Fruit fly (Drosophila melanogaster): ENCODE measurements around the gene CG7888.
A peak's percentile ranks its signal among the peaks of the same experiment; 100 is the strongest.

The CG7888 gene

DNA sequence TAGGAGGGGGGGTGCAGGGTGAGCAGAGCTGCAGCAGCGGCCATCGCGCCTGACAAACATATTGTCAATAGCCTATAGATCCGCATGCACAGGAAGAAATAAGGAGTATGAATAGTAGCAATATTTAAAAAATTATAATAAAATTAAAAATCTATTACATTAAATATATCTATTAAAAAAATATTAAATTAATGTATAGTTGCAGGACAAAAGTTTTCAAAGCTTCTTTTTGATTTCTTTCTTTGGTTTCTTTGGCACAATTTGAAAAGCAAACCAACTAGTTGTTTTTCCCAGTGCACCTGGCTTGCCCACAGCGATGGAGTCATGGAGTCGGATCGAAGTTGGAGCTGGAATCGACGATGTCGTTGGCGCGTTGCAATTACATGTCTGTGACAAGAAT lies 22.1 kb upstream of the CG7888 start (continued):
- TF ChIP-seq dpn (GFP tag; optimal IDR thresholded peaks at IDR 0.05) (no peak), chn (GFP tag; optimal IDR thresholded peaks at IDR 0.05) (no peak), oc (tag; optimal IDR thresholded peaks at IDR 0.05) (no peak), Gug (GFP tag; IDR thresholded peaks at IDR 0.05) (no peak), CG7839 (tag; optimal IDR thresholded peaks at IDR 0.05) (no peak), CG7372 (GFP tag; IDR thresholded peaks at IDR 0.05) (no peak), Sox102F (GFP tag; optimal IDR thresholded peaks at IDR 0.05) (peak; percentile 3), Atf-2 (GFP tag; optimal IDR thresholded peaks at IDR 0.05) (no peak), Sry-β (GFP tag; optimal IDR thresholded peaks at IDR 0.05) (no peak), trem (tag; optimal IDR thresholded peaks at IDR 0.05) (no peak), Lhr (GFP tag; optimal IDR thresholded peaks at IDR 0.05) (no peak), Lpt (GFP tag; optimal IDR thresholded peaks at IDR 0.05) (no peak), yki (optimal IDR thresholded peaks at IDR 0.05) (no peak), phol (tag; optimal IDR thresholded peaks at IDR 0.05) (peak; percentile 34), sug (tag; optimal IDR thresholded peaks at IDR 0.05) (no peak), fd64A (GFP tag; optimal IDR thresholded peaks at IDR 0.05) (no peak), B-H2 (GFP tag; optimal IDR thresholded peaks at IDR 0.05) (no peak), CG2889 (GFP tag; IDR thresholded peaks at IDR 0.05) (no peak), Ptx1 (GFP tag; IDR thresholded peaks at IDR 0.05) (no peak), CG17912 (GFP tag; optimal IDR thresholded peaks at IDR 0.05) (no peak), B-H1 (GFP tag; IDR thresholded peaks at IDR 0.05) (no peak), Xrp1 (GFP tag; IDR thresholded peaks at IDR 0.05) (peak; percentile 47; the same call in 1 of the 2 replicates), disco-r (GFP tag; optimal IDR thresholded peaks at IDR 0.05) (no peak), Bteb2 (GFP tag; optimal IDR thresholded peaks at IDR 0.05) (no peak), nmo (GFP tag; optimal IDR thresholded peaks at IDR 0.05) (peak; percentile 10), GATAe (GFP tag; conservative IDR thresholded peaks at IDR 0.05) (no peak), CG7271 (tag; optimal IDR thresholded peaks at IDR 0.05) (no peak), her (GFP tag; optimal IDR thresholded peaks at IDR 0.05) (no peak), HmgZ (tag; optimal IDR thresholded peaks at IDR 0.05) (no peak), CG3163 (GFP tag; optimal IDR thresholded peaks at IDR 0.05) (no peak), Tbp (GFP tag; optimal IDR thresholded peaks at IDR 0.05) (no peak), Stat92E (GFP tag; optimal IDR thresholded peaks at IDR 0.05) (no peak), CG14860 (GFP tag; IDR thresholded peaks at IDR 0.05; ENCODE audit: partially characterized antibody) (no peak), hbn (GFP tag; IDR thresholded peaks at IDR 0.05; ENCODE audit: partially characterized antibody) (no peak), Ssrp (tag; optimal IDR thresholded peaks at IDR 0.05) (no peak), CG10267 (tag; optimal IDR thresholded peaks at IDR 0.05) (peak; percentile 30), pb (GFP tag; optimal IDR thresholded peaks at IDR 0.05) (no peak), CG11560 (tag; IDR thresholded peaks at IDR 0.05) (no peak), CG16863 (GFP tag; optimal IDR thresholded peaks at IDR 0.05) (no peak), CG3995 (GFP tag; optimal IDR thresholded peaks at IDR 0.05) (no peak), maf-S (GFP tag; optimal IDR thresholded peaks at IDR 0.05) (no peak), CG42726 (GFP tag; IDR thresholded peaks at IDR 0.05; ENCODE audit: partially characterized antibody) (no peak), stwl (tag; optimal IDR thresholded peaks at IDR 0.05) (no peak), D19B (GFP tag; optimal IDR thresholded peaks at IDR 0.05) (no peak), CG8944 (GFP tag; optimal IDR thresholded peaks at IDR 0.05) (no peak), Elba2 (GFP tag; optimal IDR thresholded peaks at IDR 0.05) (no peak), Blimp-1 (GFP tag; optimal IDR thresholded peaks at IDR 0.05) (no peak), h (optimal IDR thresholded peaks at IDR 0.05) (no peak), unc-4 (GFP tag; IDR thresholded peaks at IDR 0.05; ENCODE audit: partially characterized antibody) (no peak), cato (GFP tag; optimal IDR thresholded peaks at IDR 0.05; ENCODE audit: borderline replicate concordance) (no peak), Side (GFP tag; optimal IDR thresholded peaks at IDR 0.05) (no peak), sisA (GFP tag; IDR thresholded peaks at IDR 0.05) (no peak)

Data from whole organism, embryonic.